Worm (Caenorhabditis elegans) whole organism, mixed stage, embryonic: Measurements from ENCODE around the gene aak-2.

Experiments used
- M03D4.4 ChIP-seq: sonication (generic microtip); optimal IDR thresholded peaks from 2 replicates; lab custom pipeline; 2017; ENCODE audit warnings: mild to moderate bottlenecking, missing genetic modification characterization, missing compliant biosample characterization
- bed-3 ChIP-seq: fragments of 200-800 bp; sonication (Bioruptor generic); optimal IDR thresholded peaks from 3 replicates; lab custom pipeline; 2018; ENCODE audit warnings: mild to moderate bottlenecking, missing genetic modification characterization, moderate library complexity, missing compliant biosample characterization
- blmp-1 ChIP-seq: fragments of 150-350 bp; optimal IDR thresholded peaks from 2 replicates; lab custom pipeline; 2014; ENCODE audit warnings: missing biosample characterization, missing genetic modification characterization
- ceh-39 ChIP-seq: fragments of 150-350 bp; optimal IDR thresholded peaks from 2 replicates; lab custom pipeline; 2014; ENCODE audit warnings: missing biosample characterization, missing genetic modification characterization
- ceh-43 ChIP-seq: fragments of 200-800 bp; sonication (Bioruptor generic); optimal IDR thresholded peaks from 2 replicates; lab custom pipeline; 2018; ENCODE audit warnings: mild to moderate bottlenecking, missing genetic modification characterization, moderate library complexity, missing compliant biosample characterization
- ceh-83 ChIP-seq: fragments of 200-800 bp; sonication (Bioruptor generic); optimal IDR thresholded peaks from 2 replicates; lab custom pipeline; 2018; ENCODE audit warnings: mild to moderate bottlenecking, missing genetic modification characterization, missing compliant biosample characterization
- ces-1 ChIP-seq: fragments of 150-350 bp; optimal IDR thresholded peaks from 2 replicates; lab custom pipeline; 2014; ENCODE audit warnings: missing biosample characterization, missing genetic modification reagents, missing genetic modification characterization
- cnd-1 ChIP-seq: fragments of 200-800 bp; sonication (Bioruptor generic); optimal IDR thresholded peaks from 2 replicates; lab custom pipeline; 2018; ENCODE audit warnings: mild to moderate bottlenecking, missing genetic modification characterization, missing compliant biosample characterization
- drap-1 ChIP-seq: fragments of 200-800 bp; sonication (Bioruptor generic); optimal IDR thresholded peaks from 3 replicates; lab custom pipeline; 2018; ENCODE audit warnings: mild to moderate bottlenecking, missing genetic modification characterization, missing compliant biosample characterization
- elt-1 ChIP-seq: sonication (generic microtip); optimal IDR thresholded peaks from 2 replicates; lab custom pipeline; 2017; ENCODE audit warnings: missing genetic modification characterization, mild to moderate bottlenecking, missing compliant biosample characterization, antibody characterized with exemption, moderate library complexity, borderline replicate concordance; ENCODE audit not compliant: insufficient read depth
- elt-3 ChIP-seq: fragments of 150-350 bp; optimal IDR thresholded peaks from 2 replicates; lab custom pipeline; 2014; ENCODE audit warnings: missing biosample characterization, missing genetic modification characterization
- flh-1 ChIP-seq: fragments of 200-800 bp; sonication (Bioruptor generic); optimal IDR thresholded peaks from 2 replicates; lab custom pipeline; 2018; ENCODE audit warnings: mild to moderate bottlenecking, missing genetic modification characterization, moderate library complexity, missing compliant biosample characterization
- ham-2 ChIP-seq: fragments of 200-800 bp; sonication (Bioruptor generic); optimal IDR thresholded peaks from 2 replicates; lab custom pipeline; 2018; ENCODE audit warnings: mild to moderate bottlenecking, missing genetic modification characterization, missing compliant biosample characterization
- hlh-1 ChIP-seq: fragments of 150-350 bp; optimal IDR thresholded peaks from 2 replicates; lab custom pipeline; 2014; ENCODE audit warnings: missing biosample characterization, missing genetic modification reagents, missing genetic modification characterization
- lin-13 ChIP-seq: fragments of 150-350 bp; optimal IDR thresholded peaks from 2 replicates; lab custom pipeline; 2014; ENCODE audit warnings: missing biosample characterization, missing genetic modification characterization
- lin-32 ChIP-seq: fragments of 200-800 bp; sonication (Bioruptor generic); optimal IDR thresholded peaks from 2 replicates; lab custom pipeline; 2018; ENCODE audit warnings: mild to moderate bottlenecking, missing genetic modification characterization, missing compliant biosample characterization
- lsy-2 ChIP-seq: fragments of 150-350 bp; optimal IDR thresholded peaks from 2 replicates; lab custom pipeline; 2014; ENCODE audit warnings: missing biosample characterization, missing genetic modification characterization
- mab-5 ChIP-seq: fragments of 150-350 bp; optimal IDR thresholded peaks from 2 replicates; lab custom pipeline; 2014; ENCODE audit warnings: missing biosample characterization, missing genetic modification characterization
- mep-1 ChIP-seq: fragments of 150-350 bp; optimal IDR thresholded peaks from 2 replicates; lab custom pipeline; 2017; ENCODE audit warnings: missing biosample characterization, missing genetic modification reagents, missing genetic modification characterization, inconsistent platforms
- mls-2 ChIP-seq: sonication (generic microtip); optimal IDR thresholded peaks from 2 replicates; lab custom pipeline; 2016; ENCODE audit warnings: mild to moderate bottlenecking, missing genetic modification characterization, moderate library complexity, missing compliant biosample characterization
- nhr-12 ChIP-seq: fragments of 150-350 bp; optimal IDR thresholded peaks from 2 replicates; lab custom pipeline; 2014; ENCODE audit warnings: missing biosample characterization, missing genetic modification characterization
- nhr-2 ChIP-seq: fragments of 150-350 bp; optimal IDR thresholded peaks from 2 replicates; lab custom pipeline; 2014; ENCODE audit warnings: missing biosample characterization, missing genetic modification characterization
- nhr-237 ChIP-seq: fragments of 150-350 bp; optimal IDR thresholded peaks from 2 replicates; lab custom pipeline; 2014; ENCODE audit warnings: missing biosample characterization, missing genetic modification characterization
- nhr-28 ChIP-seq: fragments of 150-350 bp; optimal IDR thresholded peaks from 2 replicates; lab custom pipeline; 2014; ENCODE audit warnings: missing biosample characterization, missing genetic modification characterization
- nhr-76 ChIP-seq: sonication (generic microtip); optimal IDR thresholded peaks from 2 replicates; lab custom pipeline; 2017; ENCODE audit warnings: missing biosample characterization, missing genetic modification characterization
- pha-4 ChIP-seq: fragments of 150-350 bp; optimal IDR thresholded peaks from 2 replicates; lab custom pipeline; 2018; ENCODE audit warnings: missing biosample characterization, missing genetic modification reagents, missing genetic modification characterization
- sem-2 ChIP-seq: fragments of 200-800 bp; sonication (Bioruptor generic); optimal IDR thresholded peaks from 2 replicates; lab custom pipeline; 2018; ENCODE audit warnings: mild to moderate bottlenecking, missing genetic modification characterization, missing compliant biosample characterization
- snpc-4 ChIP-seq: fragments of 150-350 bp; optimal IDR thresholded peaks from 2 replicates; lab custom pipeline; 2014; ENCODE audit warnings: missing biosample characterization, missing genetic modification characterization
- sptf-1 ChIP-seq: sonication (generic microtip); optimal IDR thresholded peaks from 2 replicates; lab custom pipeline; 2017; ENCODE audit warnings: mild to moderate bottlenecking, missing genetic modification characterization, moderate library complexity, missing compliant biosample characterization
- tbx-8 ChIP-seq: fragments of 200-800 bp; sonication (Bioruptor generic); optimal IDR thresholded peaks from 2 replicates; lab custom pipeline; 2018; ENCODE audit warnings: mild to moderate bottlenecking, missing genetic modification characterization, moderate library complexity, missing compliant biosample characterization
- unc-120 ChIP-seq: sonication (generic microtip); optimal IDR thresholded peaks from 2 replicates; lab custom pipeline; 2017; ENCODE audit warnings: missing genetic modification characterization, missing compliant biosample characterization; ENCODE audit not compliant: poor library complexity, severe bottlenecking
- unc-62 ChIP-seq: fragments of 150-350 bp; optimal IDR thresholded peaks from 2 replicates; lab custom pipeline; 2014; ENCODE audit warnings: missing biosample characterization, missing genetic modification reagents, missing genetic modification characterization
- zip-8 ChIP-seq: fragments of 150-350 bp; optimal IDR thresholded peaks from 2 replicates; lab custom pipeline; 2014; ENCODE audit warnings: missing biosample characterization, missing genetic modification characterization

The aak-2 gene

ce11 chrX:16798621-16799020 lies 2.7 kb downstream of the aak-2 start:
- TF ChIP-seq nhr-76 (tag; lab: Kevin White, UChicago), result no peak

ce11 chrX:16799065-16799663 lies 3.3 kb downstream of the aak-2 start:
- TF ChIP-seq M03D4.4 (tag; lab: Kevin White, UChicago), result no peak
- TF ChIP-seq mls-2 (tag; lab: Kevin White, UChicago), result no peak
- TF ChIP-seq ceh-83, result no peak
- TF ChIP-seq ceh-39 (tag; lab: Kevin White, UChicago), result no peak
- no peak for TF ChIP-seq mab-5 (tag; lab: Kevin White, UChicago)
- TF ChIP-seq elt-3 (tag; lab: Kevin White, UChicago), result no peak
- no peak for TF ChIP-seq ceh-43 (GFP tag; lab: Kevin White, UChicago)
- TF ChIP-seq hlh-1 (tag; lab: Kevin White, UChicago), result peak; percentile 59
- no peak for TF ChIP-seq lsy-2 (tag; lab: Kevin White, UChicago)
- no peak for TF ChIP-seq lin-32 (GFP tag; lab: Kevin White, UChicago)
- TF ChIP-seq pha-4 (tag; lab: Kevin White, UChicago), result peak; percentile 42
- TF ChIP-seq sptf-1 (tag; lab: Kevin White, UChicago), result no peak
- TF ChIP-seq nhr-2 (tag; lab: Kevin White, UChicago), result peak; percentile 44
- no peak for TF ChIP-seq sem-2 (GFP tag; lab: Kevin White, UChicago)
- TF ChIP-seq flh-1 (GFP tag; lab: Kevin White, UChicago), result no peak
- peak; percentile 7 for TF ChIP-seq unc-62 (GFP tag; lab: Kevin White, UChicago)
- TF ChIP-seq nhr-237 (tag; lab: Kevin White, UChicago), result no peak
- peak; percentile 48 for TF ChIP-seq ces-1 (GFP tag; lab: Kevin White, UChicago)
- no peak for TF ChIP-seq cnd-1 (tag; lab: Kevin White, UChicago)
- no peak for TF ChIP-seq lin-13 (tag; lab: Kevin White, UChicago)
- peak; percentile 57 for TF ChIP-seq unc-120 (tag; lab: Kevin White, UChicago)
- no peak for TF ChIP-seq snpc-4 (tag; lab: Kevin White, UChicago)
- no peak for TF ChIP-seq blmp-1 (tag; lab: Kevin White, UChicago)
- no peak for TF ChIP-seq tbx-8
- TF ChIP-seq mep-1 (tag; lab: Kevin White, UChicago), result peak; percentile 53
- TF ChIP-seq nhr-76 (tag; lab: Kevin White, UChicago), result no peak
- TF ChIP-seq, all 35 proteins: peak for 7

ce11 chrX:16803545-16803944 lies 7.7 kb downstream of the aak-2 start:
- TF ChIP-seq zip-8 (tag; lab: Kevin White, UChicago) (no peak), lsy-2 (tag; lab: Kevin White, UChicago) (no peak), bed-3 (GFP tag; lab: Kevin White, UChicago) (no peak), ceh-43 (GFP tag; lab: Kevin White, UChicago) (no peak), nhr-237 (tag; lab: Kevin White, UChicago) (no peak), unc-120 (tag; lab: Kevin White, UChicago) (no peak), elt-1 (tag; lab: Kevin White, UChicago) (no peak), nhr-2 (tag; lab: Kevin White, UChicago) (no peak), nhr-28 (tag; lab: Kevin White, UChicago) (no peak), M03D4.4 (tag; lab: Kevin White, UChicago) (no peak), mab-5 (tag; lab: Kevin White, UChicago) (no peak), flh-1 (GFP tag; lab: Kevin White, UChicago) (no peak), elt-3 (tag; lab: Kevin White, UChicago) (no peak), mls-2 (tag; lab: Kevin White, UChicago) (no peak), ham-2 (GFP tag; lab: Kevin White, UChicago) (no peak), lin-13 (tag; lab: Kevin White, UChicago) (no peak), drap-1 (no peak)

- TF ChIP-seq pha-4 (tag; lab: Kevin White, UChicago), result no peak
- no peak for TF ChIP-seq nhr-12 (tag; lab: Kevin White, UChicago)
- TF ChIP-seq hlh-1 (tag; lab: Kevin White, UChicago), result no peak
- TF ChIP-seq lin-32 (GFP tag; lab: Kevin White, UChicago), result no peak
- no peak for TF ChIP-seq ham-2 (GFP tag; lab: Kevin White, UChicago)
- TF ChIP-seq nhr-76 (tag; lab: Kevin White, UChicago), result no peak
- no peak for TF ChIP-seq bed-3 (GFP tag; lab: Kevin White, UChicago)
- no peak for TF ChIP-seq ceh-43 (GFP tag; lab: Kevin White, UChicago)
- no peak for TF ChIP-seq sptf-1 (tag; lab: Kevin White, UChicago)
- TF ChIP-seq nhr-28 (tag; lab: Kevin White, UChicago), result no peak
- TF ChIP-seq, all 35 proteins: peak for 0
These were observed 11.1 kb downstream of the aak-2 start, which contains the start of gene mec-4 for ce11 chrX:16807015-16807414. TSS of gene mec-4 (minus strand) at chrX:16807115.
